Fruit fly (Drosophila melanogaster) whole organism, pupa: Measurements from ENCODE around the gene Trmt112.

ENCODE experiments used
- CG10348 ChIP-seq: fragments of 200-800 bp; sonication (Bioruptor generic); IDR thresholded peaks from 2 replicates; pipeline ENCODE4 v1.3.6; 2022; ENCODE audit warnings: missing biosample characterization, missing genetic modification characterization
- CG12605 ChIP-seq: fragments of 200-800 bp; sonication (Bioruptor generic); IDR thresholded peaks from 2 replicates; pipeline ENCODE4 v1.3.6; 2022; ENCODE audit warnings: missing biosample characterization, missing genetic modification characterization
- CG13204 ChIP-seq: fragments of 200-800 bp; sonication (Bioruptor generic); optimal IDR thresholded peaks from 2 replicates; lab custom pipeline; 2018; ENCODE audit warnings: missing biosample characterization, mild to moderate bottlenecking, missing genetic modification characterization, moderate library complexity
- CG14655 ChIP-seq: fragments of 200-800 bp; sonication (Bioruptor generic); optimal IDR thresholded peaks from 3 replicates; lab custom pipeline; 2017; ENCODE audit warnings: mild to moderate bottlenecking, missing biosample characterization, missing genetic modification reagents, missing genetic modification characterization
- CG15710 ChIP-seq: fragments of 200-800 bp; sonication (Bioruptor generic); optimal IDR thresholded peaks from 2 replicates; lab custom pipeline; 2018; ENCODE audit warnings: missing biosample characterization, mild to moderate bottlenecking, missing genetic modification characterization, moderate library complexity
- CG17806 ChIP-seq: fragments of 200-800 bp; sonication (Bioruptor generic); optimal IDR thresholded peaks from 2 replicates; lab custom pipeline; 2018; ENCODE audit warnings: missing biosample characterization, mild to moderate bottlenecking, missing genetic modification characterization, moderate library complexity
- CG32121 ChIP-seq: fragments of 200-800 bp; sonication (Bioruptor generic); IDR thresholded peaks from 2 replicates; pipeline ENCODE4 v1.3.6; 2022; ENCODE audit warnings: missing biosample characterization, missing genetic modification characterization
- CG34367 ChIP-seq: fragments of 200-800 bp; sonication (Bioruptor generic); optimal IDR thresholded peaks from 2 replicates; lab custom pipeline; 2018; ENCODE audit warnings: missing biosample characterization, mild to moderate bottlenecking, missing genetic modification characterization
- CG4496 ChIP-seq: fragments of 200-800 bp; sonication (Bioruptor generic); IDR thresholded peaks from 3 replicates; pipeline ENCODE4 v1.3.6; 2022; ENCODE audit warnings: missing biosample characterization, missing genetic modification characterization
- CG8159 ChIP-seq: fragments of 200-800 bp; sonication (Bioruptor generic); optimal IDR thresholded peaks from 3 replicates; lab custom pipeline; 2018; ENCODE audit warnings: missing biosample characterization, mild to moderate bottlenecking, missing genetic modification characterization, moderate library complexity
- CG8301 ChIP-seq: fragments of 200-800 bp; sonication (Bioruptor generic); optimal IDR thresholded peaks from 2 replicates; lab custom pipeline; 2018; ENCODE audit warnings: missing biosample characterization, mild to moderate bottlenecking, missing genetic modification characterization
- CG9948 ChIP-seq: fragments of 200-800 bp; sonication (Bioruptor generic); optimal IDR thresholded peaks from 2 replicates; lab custom pipeline; 2018; ENCODE audit warnings: missing biosample characterization, mild to moderate bottlenecking, missing genetic modification characterization, moderate library complexity
- D1 ChIP-seq: fragments of 200-800 bp; sonication (Bioruptor generic); optimal IDR thresholded peaks from 2 replicates; lab custom pipeline; 2018; ENCODE audit warnings: missing biosample characterization, mild to moderate bottlenecking, missing genetic modification characterization, moderate library complexity
- EcR ChIP-seq: fragments of 200-800 bp; sonication (Bioruptor generic); optimal IDR thresholded peaks from 3 replicates; lab custom pipeline; 2019; ENCODE audit warnings: missing biosample characterization, missing genetic modification characterization, mild to moderate bottlenecking, moderate library complexity, missing genetic modification reagents
- Ets98B ChIP-seq: fragments of 200-800 bp; sonication (Bioruptor generic); IDR thresholded peaks from 2 replicates; pipeline ENCODE4 v1.3.6; 2022; ENCODE audit warnings: missing biosample characterization, missing genetic modification characterization
- Pif1A ChIP-seq: fragments of 200-800 bp; sonication (Bioruptor generic); optimal IDR thresholded peaks from 3 replicates; lab custom pipeline; 2016; ENCODE audit warnings: missing biosample characterization, missing genetic modification characterization
- Pif1B ChIP-seq: fragments of 200-800 bp; sonication (Bioruptor generic); optimal IDR thresholded peaks from 3 replicates; lab custom pipeline; 2016; ENCODE audit warnings: missing biosample characterization, missing genetic modification characterization
- Snoo ChIP-seq: fragments of 200-800 bp; sonication (Bioruptor generic); optimal IDR thresholded peaks from 3 replicates; lab custom pipeline; 2017; ENCODE audit warnings: missing biosample characterization, mild to moderate bottlenecking, missing genetic modification characterization, inconsistent platforms
- fd96Ca ChIP-seq: fragments of 200-800 bp; sonication (Bioruptor generic); IDR thresholded peaks from 3 replicates; pipeline ENCODE4 v1.3.6; 2022; ENCODE audit warnings: missing biosample characterization, missing genetic modification characterization
- gl ChIP-seq: fragments of 200-800 bp; sonication (Bioruptor generic); optimal IDR thresholded peaks from 2 replicates; lab custom pipeline; 2018; ENCODE audit warnings: missing biosample characterization, mild to moderate bottlenecking, missing genetic modification characterization
- rn ChIP-seq: fragments of 200-800 bp; sonication (Bioruptor generic); IDR thresholded peaks from 2 replicates; pipeline ENCODE4 v1.3.6; 2022; ENCODE audit warnings: missing biosample characterization, missing genetic modification characterization

Trmt112 gene

dm6 chr3L:21226309-21226708 lies 9.7 kb upstream of the Trmt112 start, which contains the start of gene Eip78C:
TSS of gene Eip78C (plus strand) at chr3L:21226609.
- TF ChIP-seq CG4496 (GFP tag; lab: Robert Waterston, UW) = no peak
- no peak for TF ChIP-seq Pif1A (GFP tag; lab: Kevin White, UChicago)
- TF ChIP-seq Ets98B (GFP tag; lab: Robert Waterston, UW) = peak; percentile 41; the same call in 1 of the 2 replicates
- no peak for TF ChIP-seq CG9948
- no peak for TF ChIP-seq CG34367 (tag; lab: Kevin White, UChicago)
- no peak for TF ChIP-seq gl
- TF ChIP-seq CG15710 (tag; lab: Kevin White, UChicago) = no peak
- TF ChIP-seq EcR (GFP tag; lab: Kevin White, UChicago) = no peak
- TF ChIP-seq CG10348 (GFP tag; lab: Robert Waterston, UW) = no peak
- TF ChIP-seq CG13204 (GFP tag; lab: Kevin White, UChicago) = no peak
- peak; percentile 50; the same call in 1 of the 3 replicates for TF ChIP-seq fd96Ca (GFP tag; lab: Robert Waterston, UW)
- peak; percentile 6 for TF ChIP-seq CG14655 (GFP tag; lab: Kevin White, UChicago)
- TF ChIP-seq rn (GFP tag; lab: Robert Waterston, UW) = no peak
- TF ChIP-seq CG12605 (GFP tag; lab: Robert Waterston, UW) = no peak
- TF ChIP-seq CG8301 = no peak
- TF ChIP-seq CG8159 (tag; lab: Kevin White, UChicago) = no peak
- TF ChIP-seq Pif1B (GFP tag; lab: Kevin White, UChicago) = no peak
- 0 out of 2 replicates have a peak, but pooled peaks have one; percentile 29 for TF ChIP-seq CG32121 (GFP tag; lab: Robert Waterston, UW)
- no peak for TF ChIP-seq Snoo (tag; lab: Kevin White, UChicago)
- TF ChIP-seq CG17806 = no peak
- TF ChIP-seq D1 (tag; lab: Kevin White, UChicago) = no peak

DNA sequence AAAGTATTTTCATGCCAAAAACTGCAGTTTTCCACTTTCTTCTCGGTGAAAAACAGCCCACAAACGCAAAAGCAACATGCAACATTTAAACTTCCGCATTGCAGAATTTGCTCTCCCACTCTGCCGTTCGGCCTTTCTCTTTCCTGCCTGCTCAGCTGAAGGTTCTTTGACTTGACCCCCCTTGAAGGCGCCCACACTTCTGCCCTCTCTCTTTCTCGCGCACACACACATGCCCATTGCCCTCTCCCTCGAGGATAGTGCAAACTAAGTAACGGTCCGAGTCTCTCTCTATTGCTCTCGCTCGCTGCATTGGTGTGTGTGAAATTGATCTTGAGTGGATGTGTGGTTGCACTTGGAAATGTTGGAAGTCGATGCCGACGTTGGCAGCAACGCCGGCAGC lies 9.0 kb upstream of the Trmt112 start:
- TF ChIP-seq CG15710 (tag; lab: Kevin White, UChicago) (no peak), Pif1A (GFP tag; lab: Kevin White, UChicago) (no peak), CG4496 (GFP tag; lab: Robert Waterston, UW) (0 out of 3 replicates have a peak, but pooled peaks have one; percentile 8), D1 (tag; lab: Kevin White, UChicago) (no peak), CG32121 (GFP tag; lab: Robert Waterston, UW) (no peak), fd96Ca (GFP tag; lab: Robert Waterston, UW) (0 out of 3 replicates have a peak, but pooled peaks have one; percentile 18), CG8301 (no peak), CG8159 (tag; lab: Kevin White, UChicago) (no peak)
- TF ChIP-seq, all 21 proteins: peak for 2

dm6 chr3L:21224701-21225223 lies 8.1 kb upstream of the Trmt112 start:
- TF ChIP-seq rn (GFP tag; lab: Robert Waterston, UW) (no peak), CG17806 (no peak), CG4496 (GFP tag; lab: Robert Waterston, UW) (peak; percentile 39; the same call in 2 of the 3 replicates), CG9948 (no peak), CG8159 (tag; lab: Kevin White, UChicago) (no peak), gl (no peak), CG13204 (GFP tag; lab: Kevin White, UChicago) (peak; percentile 93), Snoo (tag; lab: Kevin White, UChicago) (peak; percentile 35), Ets98B (GFP tag; lab: Robert Waterston, UW) (peak; percentile 56; the same call in 1 of the 2 replicates), Pif1A (GFP tag; lab: Kevin White, UChicago) (no peak), CG32121 (GFP tag; lab: Robert Waterston, UW) (peak; percentile 40), fd96Ca (GFP tag; lab: Robert Waterston, UW) (peak; percentile 70; the same call in 2 of the 3 replicates), EcR (GFP tag; lab: Kevin White, UChicago) (peak; percentile 97), CG34367 (tag; lab: Kevin White, UChicago) (no peak), Pif1B (GFP tag; lab: Kevin White, UChicago) (no peak), D1 (tag; lab: Kevin White, UChicago) (no peak), CG15710 (tag; lab: Kevin White, UChicago) (no peak), CG10348 (GFP tag; lab: Robert Waterston, UW) (no peak), CG8301 (no peak), CG14655 (GFP tag; lab: Kevin White, UChicago) (no peak), CG12605 (GFP tag; lab: Robert Waterston, UW) (peak; percentile 6)
- TF ChIP-seq, all 21 proteins: peak for 8

DNA sequence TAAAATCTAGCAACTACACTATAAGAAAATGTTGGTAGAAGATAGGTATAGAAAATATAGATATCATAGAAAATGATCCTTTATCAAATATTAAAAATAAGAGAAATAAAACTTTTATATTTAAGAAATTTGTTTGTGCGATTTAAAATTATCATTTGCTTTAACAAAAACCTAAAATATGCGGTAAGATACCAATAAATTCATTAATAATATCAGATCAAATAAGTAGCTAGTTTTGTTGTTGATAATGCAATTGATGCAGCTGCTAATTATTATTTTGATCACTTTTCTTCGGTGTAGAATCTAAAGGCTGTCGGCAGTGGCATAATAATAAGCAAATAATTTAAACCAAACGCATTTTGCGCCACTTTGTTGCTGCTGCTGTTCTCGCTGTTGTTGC lies 7.6 kb upstream of the Trmt112 start:
- TF ChIP-seq Ets98B (GFP tag; lab: Robert Waterston, UW) = no peak
- no peak for TF ChIP-seq CG15710 (tag; lab: Kevin White, UChicago)
- no peak for TF ChIP-seq CG32121 (GFP tag; lab: Robert Waterston, UW)
- peak; percentile 90 for TF ChIP-seq CG8301
- no peak for TF ChIP-seq fd96Ca (GFP tag; lab: Robert Waterston, UW)
- TF ChIP-seq CG12605 (GFP tag; lab: Robert Waterston, UW) = no peak
- no peak for TF ChIP-seq Snoo (tag; lab: Kevin White, UChicago)
- no peak for TF ChIP-seq CG9948
- TF ChIP-seq CG13204 (GFP tag; lab: Kevin White, UChicago) = no peak
- TF ChIP-seq CG10348 (GFP tag; lab: Robert Waterston, UW) = no peak
- no peak for TF ChIP-seq CG17806
- TF ChIP-seq EcR (GFP tag; lab: Kevin White, UChicago) = no peak
- TF ChIP-seq CG8159 (tag; lab: Kevin White, UChicago) = no peak
- TF ChIP-seq rn (GFP tag; lab: Robert Waterston, UW) = peak; percentile 25; the same call in 1 of the 2 replicates
- no peak for TF ChIP-seq D1 (tag; lab: Kevin White, UChicago)
- TF ChIP-seq CG34367 (tag; lab: Kevin White, UChicago) = no peak
- TF ChIP-seq gl = no peak
- peak; percentile 16 for TF ChIP-seq Pif1A (GFP tag; lab: Kevin White, UChicago)
- TF ChIP-seq CG14655 (GFP tag; lab: Kevin White, UChicago) = peak; percentile 95
- TF ChIP-seq CG4496 (GFP tag; lab: Robert Waterston, UW) = no peak; the same call in 2 of the 3 replicates
- no peak for TF ChIP-seq Pif1B (GFP tag; lab: Kevin White, UChicago)

DNA sequence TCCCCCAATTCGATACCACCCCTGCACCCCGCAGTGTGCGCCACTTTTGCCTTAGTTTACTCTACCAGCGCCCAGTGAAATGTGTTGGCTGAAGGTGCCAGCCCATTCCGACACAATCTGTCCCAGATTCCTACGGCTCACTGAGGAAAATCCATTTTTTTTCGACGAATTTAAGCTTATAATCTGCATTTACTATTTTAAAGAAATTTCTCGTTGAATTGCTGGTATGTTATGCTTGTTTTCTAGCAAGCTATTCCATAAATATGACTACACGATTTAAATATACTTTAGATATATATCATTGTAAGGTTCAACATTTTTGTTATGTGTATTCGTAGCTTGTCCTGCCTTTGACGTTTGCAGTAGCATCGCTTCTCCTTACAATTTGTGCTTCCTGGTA lies 6.6 kb upstream of the Trmt112 start:
- no peak for TF ChIP-seq CG15710 (tag; lab: Kevin White, UChicago)
- no peak for TF ChIP-seq rn (GFP tag; lab: Robert Waterston, UW)
- TF ChIP-seq CG34367 (tag; lab: Kevin White, UChicago) = no peak
- TF ChIP-seq EcR (GFP tag; lab: Kevin White, UChicago) = no peak
- no peak for TF ChIP-seq Snoo (tag; lab: Kevin White, UChicago)
- peak; percentile 79 for TF ChIP-seq CG32121 (GFP tag; lab: Robert Waterston, UW)
- no peak for TF ChIP-seq gl
- TF ChIP-seq CG14655 (GFP tag; lab: Kevin White, UChicago) = peak; percentile 76
- TF ChIP-seq CG8159 (tag; lab: Kevin White, UChicago) = no peak
- TF ChIP-seq CG10348 (GFP tag; lab: Robert Waterston, UW) = no peak
- no peak for TF ChIP-seq CG13204 (GFP tag; lab: Kevin White, UChicago)
- no peak for TF ChIP-seq fd96Ca (GFP tag; lab: Robert Waterston, UW)
- peak; percentile 61; the same call in 1 of the 3 replicates for TF ChIP-seq CG4496 (GFP tag; lab: Robert Waterston, UW)
- peak; percentile 8 for TF ChIP-seq CG9948
- TF ChIP-seq CG12605 (GFP tag; lab: Robert Waterston, UW) = no peak
- TF ChIP-seq CG8301 = peak; percentile 76
- peak; percentile 20 for TF ChIP-seq Pif1A (GFP tag; lab: Kevin White, UChicago)
- no peak for TF ChIP-seq Pif1B (GFP tag; lab: Kevin White, UChicago)
- TF ChIP-seq D1 (tag; lab: Kevin White, UChicago) = no peak
- TF ChIP-seq Ets98B (GFP tag; lab: Robert Waterston, UW) = peak; percentile 52; the same call in 1 of the 2 replicates
